Fruit fly (Drosophila melanogaster) whole organism, embryonic: ENCODE results near the gene CG4645.

Experiments used
- Bgb ChIP-seq: fragments of 200-800 bp; sonication (Bioruptor generic); IDR thresholded peaks from 2 replicates; pipeline ENCODE4 v1.3.6; 2022; ENCODE audit warnings: missing biosample characterization, missing genetic modification characterization; ENCODE audit not compliant: partially characterized antibody
- CG13287 ChIP-seq: fragments of 200-800 bp; sonication (Bioruptor generic); IDR thresholded peaks from 2 replicates; pipeline ENCODE4 v1.3.6; 2022; ENCODE audit warnings: missing biosample characterization, missing genetic modification characterization; ENCODE audit not compliant: partially characterized antibody
- CG13624 ChIP-seq: fragments of 200-800 bp; sonication (Bioruptor generic); optimal IDR thresholded peaks from 2 replicates; lab custom pipeline; 2016; ENCODE audit warnings: missing biosample characterization, missing genetic modification characterization
- CG16779 ChIP-seq: fragments of 200-800 bp; sonication (Bioruptor generic); IDR thresholded peaks from 2 replicates; pipeline ENCODE4 v1.3.6; 2022; ENCODE audit warnings: missing biosample characterization, missing genetic modification characterization
- CG17385 ChIP-seq: fragments of 200-800 bp; sonication (Bioruptor generic); optimal IDR thresholded peaks from 3 replicates; lab custom pipeline; 2018; ENCODE audit warnings: missing biosample characterization, mild to moderate bottlenecking, missing genetic modification characterization
- CG1832 ChIP-seq: fragments of 200-800 bp; sonication (Bioruptor generic); optimal IDR thresholded peaks from 2 replicates; lab custom pipeline; 2017; ENCODE audit warnings: missing biosample characterization, mild to moderate bottlenecking, missing genetic modification characterization, inconsistent platforms
- CG18619 ChIP-seq: fragments of 200-800 bp; sonication (Bioruptor generic); optimal IDR thresholded peaks from 3 replicates; lab custom pipeline; 2017; ENCODE audit warnings: missing biosample characterization, mild to moderate bottlenecking, missing genetic modification characterization
- CG2199 ChIP-seq: fragments of 200-800 bp; sonication (Bioruptor generic); IDR thresholded peaks from 3 replicates; pipeline ENCODE4 v1.3.6; 2022; ENCODE audit warnings: missing biosample characterization, missing genetic modification characterization
- CG34422 ChIP-seq: fragments of 200-800 bp; sonication (Bioruptor generic); IDR thresholded peaks from 3 replicates; pipeline ENCODE4 v1.3.6; 2022; ENCODE audit warnings: missing biosample characterization, missing genetic modification characterization
- CG3995 ChIP-seq: fragments of 200-800 bp; sonication (Bioruptor generic); optimal IDR thresholded peaks from 3 replicates; lab custom pipeline; 2016; ENCODE audit warnings: missing biosample characterization, missing genetic modification characterization
- CG4282 ChIP-seq: fragments of 200-800 bp; sonication (Bioruptor generic); optimal IDR thresholded peaks from 2 replicates; lab custom pipeline; 2016; ENCODE audit warnings: missing biosample characterization, missing genetic modification characterization
- CG4360 ChIP-seq: fragments of 200-800 bp; sonication (Bioruptor generic); IDR thresholded peaks from 2 replicates; pipeline ENCODE4 v1.3.6; 2022; ENCODE audit warnings: missing biosample characterization, missing genetic modification characterization
- CG6272 ChIP-seq: fragments of 200-800 bp; sonication (Bioruptor generic); IDR thresholded peaks from 2 replicates; pipeline ENCODE4 v1.3.6; 2022; ENCODE audit warnings: missing biosample characterization, missing genetic modification characterization
- CG7963 ChIP-seq: fragments of 200-800 bp; sonication (Bioruptor generic); IDR thresholded peaks from 3 replicates; pipeline ENCODE4 v1.3.6; 2022; ENCODE audit warnings: missing biosample characterization, missing genetic modification characterization; ENCODE audit not compliant: partially characterized antibody
- CG8290 ChIP-seq, 3 experiments: fragments of 200-800 bp; sonication (Bioruptor generic); optimal IDR thresholded peaks; 2 replicates each; lab custom pipeline; 2016 to 2019; ENCODE audit warnings: missing biosample characterization in 3 of 3, missing genetic modification characterization in 3 of 3, mild to moderate bottlenecking in 2 of 3, moderate library complexity in 1 of 3
- CG9932 ChIP-seq: fragments of 200-800 bp; sonication (Bioruptor generic); IDR thresholded peaks from 2 replicates; pipeline ENCODE4 v1.3.6; 2022; ENCODE audit warnings: missing biosample characterization, missing genetic modification characterization
- D19A ChIP-seq: fragments of 200-800 bp; optimal IDR thresholded peaks from 3 replicates; lab custom pipeline; 2019; ENCODE audit warnings: missing biosample characterization, mild to moderate bottlenecking, missing genetic modification characterization, moderate library complexity
- Dfd ChIP-seq, 2 experiments: fragments of >200 bp; optimal IDR thresholded peaks; 2 replicates each; lab custom pipeline; 2017; ENCODE audit warnings: missing biosample characterization in 2 of 2, missing genetic modification characterization in 2 of 2
- Drgx ChIP-seq: fragments of 200-800 bp; sonication (Bioruptor generic); IDR thresholded peaks from 2 replicates; pipeline ENCODE4 v1.3.6; 2022; ENCODE audit warnings: missing biosample characterization, missing genetic modification characterization
- Eip74EF ChIP-seq, 2 experiments: fragments of 200-800 bp in 1 of 2; fragments of >200 bp in 1 of 2; sonication (Bioruptor generic) in 1 of 2; optimal IDR thresholded peaks; 2 replicates each; lab custom pipeline; 2017 to 2019; ENCODE audit warnings: missing biosample characterization in 2 of 2, missing genetic modification characterization in 2 of 2, mild to moderate bottlenecking in 1 of 2, moderate library complexity in 1 of 2
- Gsc ChIP-seq: fragments of 200-800 bp; sonication (Bioruptor generic); IDR thresholded peaks from 2 replicates; pipeline ENCODE4 v1.3.6; 2022; ENCODE audit warnings: missing biosample characterization, missing genetic modification characterization
- Gug ChIP-seq: fragments of 200-800 bp; sonication (Bioruptor generic); IDR thresholded peaks from 4 replicates; pipeline ENCODE4 v1.3.6; 2022; ENCODE audit warnings: missing biosample characterization, missing genetic modification characterization
- Hr39 ChIP-seq: fragments of >200 bp; optimal IDR thresholded peaks from 2 replicates; lab custom pipeline; 2017
- Med ChIP-seq: fragments of 200-800 bp; sonication (Bioruptor generic); peaks from one replicate; lab custom pipeline; 2016; ENCODE audit warnings: missing biosample characterization, missing genetic modification characterization, mild to moderate bottlenecking, inconsistent platforms, moderate library complexity
- Pdp1 ChIP-seq, 2 experiments: fragments of 200-800 bp; sonication (Bioruptor generic); optimal IDR thresholded peaks; 3 replicates each; lab custom pipeline; 2016; ENCODE audit warnings: missing biosample characterization in 2 of 2, missing genetic modification characterization in 2 of 2, mild to moderate bottlenecking in 1 of 2, moderate library complexity in 1 of 2
- Ravus ChIP-seq: fragments of 200-800 bp; sonication (Bioruptor generic); IDR thresholded peaks from 2 replicates; pipeline ENCODE4 v1.3.6; 2022; ENCODE audit warnings: missing biosample characterization, missing genetic modification characterization
- aop ChIP-seq: fragments of 200-800 bp; sonication (Bioruptor generic); IDR thresholded peaks from 2 replicates; pipeline ENCODE4 v1.3.6; 2022; ENCODE audit warnings: missing biosample characterization, missing genetic modification characterization
- cas ChIP-seq: fragments of 200-800 bp; sonication (Bioruptor generic); IDR thresholded peaks from 2 replicates; pipeline ENCODE4 v1.3.6; 2022; ENCODE audit warnings: missing biosample characterization, missing genetic modification characterization
- caup ChIP-seq: fragments of 200-800 bp; sonication (Bioruptor generic); optimal IDR thresholded peaks from 3 replicates; lab custom pipeline; 2017; ENCODE audit warnings: missing biosample characterization, mild to moderate bottlenecking, missing genetic modification characterization, moderate library complexity; ENCODE audit not compliant: severe bottlenecking
- cg ChIP-seq: fragments of 200-800 bp; sonication (Bioruptor generic); optimal IDR thresholded peaks from 3 replicates; lab custom pipeline; 2019; ENCODE audit warnings: missing biosample characterization, mild to moderate bottlenecking, missing genetic modification characterization, moderate library complexity
- chinmo ChIP-seq: fragments of 200-800 bp; sonication (Bioruptor generic); IDR thresholded peaks from 4 replicates; pipeline ENCODE4 v1.3.6; 2022; ENCODE audit warnings: missing biosample characterization, missing genetic modification characterization; ENCODE audit not compliant: partially characterized antibody
- corto ChIP-seq: fragments of 200-800 bp; sonication (Bioruptor generic); optimal IDR thresholded peaks from 2 replicates; lab custom pipeline; 2016; ENCODE audit warnings: missing biosample characterization, mild to moderate bottlenecking, missing genetic modification characterization, moderate library complexity
- crol ChIP-seq: fragments of 200-800 bp; sonication (Bioruptor generic); IDR thresholded peaks from 2 replicates; pipeline ENCODE4 v1.3.6; 2022; ENCODE audit warnings: missing biosample characterization, missing genetic modification characterization
- dysf ChIP-seq: fragments of 200-800 bp; sonication (Bioruptor generic); IDR thresholded peaks from 3 replicates; pipeline ENCODE4 v1.3.6; 2022; ENCODE audit warnings: missing biosample characterization, missing genetic modification characterization
- ewg ChIP-seq: fragments of 200-800 bp; sonication (Bioruptor generic); optimal IDR thresholded peaks from 3 replicates; lab custom pipeline; 2017; ENCODE audit warnings: mild to moderate bottlenecking, missing biosample characterization, missing genetic modification reagents, missing genetic modification characterization
- gfzf ChIP-seq: fragments of 200-800 bp; sonication (Bioruptor generic); optimal IDR thresholded peaks from 2 replicates; lab custom pipeline; 2016; ENCODE audit warnings: missing biosample characterization, mild to moderate bottlenecking, missing genetic modification characterization, moderate library complexity
- gro ChIP-seq: fragments of 200-800 bp; sonication (Bioruptor generic); optimal IDR thresholded peaks from 2 replicates; lab custom pipeline; 2016; ENCODE audit warnings: missing biosample characterization, missing genetic modification characterization
- ham ChIP-seq: fragments of 200-800 bp; sonication (Bioruptor generic); IDR thresholded peaks from 2 replicates; pipeline ENCODE4 v1.3.6; 2022; ENCODE audit warnings: missing biosample characterization, missing genetic modification characterization
- insv ChIP-seq, 2 experiments: fragments of 200-800 bp; sonication (Bioruptor generic); optimal IDR thresholded peaks; 3 replicates each; lab custom pipeline; 2016 to 2018; ENCODE audit warnings: missing biosample characterization in 2 of 2, missing genetic modification characterization in 2 of 2
- nom ChIP-seq: fragments of 200-800 bp; sonication (Bioruptor generic); optimal IDR thresholded peaks from 2 replicates; lab custom pipeline; 2017; ENCODE audit warnings: missing biosample characterization, missing genetic modification characterization, mild to moderate bottlenecking, moderate library complexity, missing genetic modification reagents
- pan ChIP-seq, 4 experiments: fragments of >200 bp in 3 of 4; fragments of 200-800 bp in 1 of 4; sonication (Bioruptor generic) in 1 of 4; optimal IDR thresholded peaks in 3 of 4; IDR thresholded peaks in 1 of 4; 2 replicates each; pipeline versions ENCODE4 v1.3.6 to Lab custom; 2017 to 2022; ENCODE audit warnings: missing biosample characterization in 2 of 4, missing genetic modification characterization in 2 of 4, mixed read lengths in 1 of 4
- sens ChIP-seq: fragments of 200-800 bp; sonication (Bioruptor generic); peaks from one replicate; lab custom pipeline; 2016; ENCODE audit warnings: missing biosample characterization, missing genetic modification characterization
- vfl ChIP-seq: fragments of 200-800 bp; sonication (Bioruptor generic); optimal IDR thresholded peaks from 2 replicates; lab custom pipeline; 2016; ENCODE audit warnings: missing biosample characterization, missing genetic modification characterization

The CG4645 gene

DNA sequence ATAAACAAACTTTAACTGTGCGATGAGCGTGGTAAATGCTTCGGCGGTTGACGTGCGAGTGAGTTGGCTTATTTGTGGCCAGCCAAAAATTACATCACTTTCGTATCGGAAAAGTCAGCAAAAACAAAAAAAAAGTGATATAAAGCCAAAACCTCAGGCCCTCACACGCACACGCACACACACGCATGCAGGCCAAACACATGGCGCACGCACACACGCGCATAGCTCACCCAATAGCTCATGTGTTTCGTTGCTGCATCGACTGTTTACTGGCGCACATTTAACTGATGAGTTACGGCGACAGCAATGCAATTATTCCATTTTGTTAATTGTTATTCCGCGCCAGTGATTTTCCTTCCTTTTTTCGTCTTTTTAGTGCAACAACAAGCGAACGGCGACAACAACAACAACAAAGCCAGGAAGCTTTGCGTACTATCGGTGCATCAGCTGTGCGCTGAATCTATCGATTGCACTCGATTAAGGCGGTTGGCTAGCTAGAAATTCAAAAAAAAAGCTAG is 6.6 kb upstream of the CG4645 start, which contains the start of gene Flad1 (continued):
- TF ChIP-seq CG8290 (GFP tag; optimal IDR thresholded peaks at IDR 0.05; lab: Kevin White, UChicago) (no peak), CG8290 (tag; optimal IDR thresholded peaks at IDR 0.05; lab: Kevin White, UChicago) (no peak), CG13624 (no peak), Gug (GFP tag; lab: Robert Waterston, UW) (no peak), CG18619 (no peak), Gsc (no peak), CG16779 (GFP tag; lab: Robert Waterston, UW) (no peak), CG6272 (GFP tag; lab: Robert Waterston, UW) (no peak), CG7963 (GFP tag; lab: Robert Waterston, UW) (0 out of 3 replicates have a peak, but pooled peaks have one; percentile 34), caup (GFP tag; lab: Kevin White, UChicago) (no peak), Ravus (GFP tag; lab: Robert Waterston, UW) (no peak), Eip74EF (GFP tag; optimal IDR thresholded peaks at IDR 0.05; lab: Kevin White, UChicago) (peak in 1 of 2 experiments; percentile 13), dysf (GFP tag; lab: Robert Waterston, UW) (no peak), CG9932 (GFP tag; lab: Robert Waterston, UW) (no peak), Bgb (GFP tag; lab: Robert Waterston, UW) (peak; percentile 52; the same call in 1 of the 2 replicates), corto (GFP tag; lab: Kevin White, UChicago) (no peak), gro (GFP tag; lab: Kevin White, UChicago) (no peak), CG3995 (GFP tag; lab: Kevin White, UChicago) (no peak), CG4360 (peak; percentile 93), aop (GFP tag; lab: Robert Waterston, UW) (no peak)
- TF ChIP-seq, all 482 proteins: peak for 58

DNA sequence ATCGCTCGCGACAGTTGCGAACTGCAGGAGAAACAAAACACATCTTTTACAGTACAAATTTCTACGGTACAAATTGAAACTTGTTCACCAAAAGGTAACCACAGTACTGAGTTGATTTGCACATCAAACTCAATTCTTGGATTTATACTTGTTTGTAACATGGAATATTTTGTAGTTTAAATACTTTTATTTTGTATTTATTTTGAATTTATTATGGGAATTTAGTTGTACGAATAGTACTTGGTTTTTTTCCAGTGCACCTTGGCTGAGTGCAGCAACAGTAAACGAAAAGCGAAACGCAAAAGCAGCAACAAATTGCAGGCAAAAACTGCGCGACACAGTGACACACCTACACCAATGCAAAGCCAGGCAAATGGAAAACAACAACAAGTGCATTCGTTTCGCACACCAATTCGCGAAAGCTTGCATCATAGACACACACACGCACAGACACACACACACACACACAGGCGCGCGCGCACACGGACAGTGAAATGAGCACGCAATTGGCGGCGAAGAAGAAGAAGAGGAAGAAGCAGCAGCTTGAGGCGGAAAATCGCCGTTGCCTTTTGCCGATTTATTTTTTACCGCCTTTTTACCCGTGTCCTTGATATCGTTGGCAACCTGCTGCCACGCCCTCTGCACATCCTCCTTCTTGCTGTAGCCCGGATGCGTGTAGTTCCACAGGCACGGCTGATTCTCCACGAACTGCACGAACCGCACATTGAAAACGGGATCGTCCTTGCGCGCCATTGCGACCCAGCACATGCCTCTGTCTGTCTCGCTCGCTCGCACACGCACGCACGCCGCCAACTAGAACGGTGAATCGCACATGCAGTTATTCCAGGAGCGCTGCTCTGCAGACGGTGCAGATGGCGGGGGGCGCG is 4.5 kb upstream of the CG4645 start:
- TF ChIP-seq CG4282, result no peak
- TF ChIP-seq CG34422 (GFP tag; lab: Robert Waterston, UW), result no peak
- TF ChIP-seq CG2199, result no peak
- peak; percentile 22 for TF ChIP-seq ewg
- peak; percentile 56 for TF ChIP-seq cg (GFP tag; lab: Kevin White, UChicago)
- no peak for TF ChIP-seq Gsc
- TF ChIP-seq Drgx (GFP tag; lab: Robert Waterston, UW), result peak; percentile 62
- TF ChIP-seq gfzf (GFP tag; lab: Kevin White, UChicago), result no peak
- no peak for TF ChIP-seq vfl
- no peak for TF ChIP-seq D19A
- no peak for TF ChIP-seq CG13287 (GFP tag; lab: Robert Waterston, UW)
- TF ChIP-seq pan (optimal IDR thresholded peaks at IDR 0.05; lab: Kevin White, UChicago), result no peak
- peak in 1 of 2 experiments; percentile 19 for TF ChIP-seq pan (GFP tag; optimal IDR thresholded peaks at IDR 0.05 in 1 of 2, IDR thresholded peaks at IDR 0.05 in 1 of 2)
- TF ChIP-seq CG17385, result peak; percentile 82
- no peak for TF ChIP-seq CG9932 (GFP tag; lab: Robert Waterston, UW)
- TF ChIP-seq Dfd (GFP tag; optimal IDR thresholded peaks at IDR 0.05; lab: Kevin White, UChicago), result peak in 1 of 2 experiments; percentile 4
- TF ChIP-seq cas (GFP tag; lab: Robert Waterston, UW), result no peak
- TF ChIP-seq Pdp1 (GFP tag; optimal IDR thresholded peaks at IDR 0.05; lab: Kevin White, UChicago), result peak in 1 of 2 experiments; percentile 8
- peak; percentile 68 for TF ChIP-seq sens (GFP tag; lab: Kevin White, UChicago)
- peak; percentile 46 for TF ChIP-seq Med (GFP tag; lab: Kevin White, UChicago)
- TF ChIP-seq insv (GFP tag; optimal IDR thresholded peaks at IDR 0.05; lab: Kevin White, UChicago), result no peak
- peak; percentile 53 for TF ChIP-seq nom (GFP tag; lab: Kevin White, UChicago)
- TF ChIP-seq crol, result 0 out of 2 replicates have a peak, but pooled peaks have one; percentile 14
- TF ChIP-seq CG1832, result peak; percentile 51
- 0 out of 4 replicates have a peak, but pooled peaks have one; percentile 19 for TF ChIP-seq chinmo
- TF ChIP-seq Hr39 (lab: Kevin White, UChicago), result peak; percentile 98
- TF ChIP-seq ham (GFP tag; lab: Robert Waterston, UW), result no peak
